Worm (Caenorhabditis elegans) whole organism, early embryonic: ENCODE results near the gene Y94H6A.12.

ENCODE experiments used
- B0310.2 ChIP-seq: sonication (generic microtip); optimal IDR thresholded peaks from 2 replicates; lab custom pipeline; 2016; ENCODE audit warnings: mild to moderate bottlenecking, missing genetic modification characterization, missing compliant biosample characterization
- F13C5.2 ChIP-seq: sonication (generic microtip); optimal IDR thresholded peaks from 2 replicates; lab custom pipeline; 2017; ENCODE audit warnings: mild to moderate bottlenecking, missing genetic modification characterization, inconsistent platforms, missing compliant biosample characterization
- aly-1 ChIP-seq: sonication (generic microtip); optimal IDR thresholded peaks from 2 replicates; lab custom pipeline; 2016; ENCODE audit warnings: missing genetic modification characterization, missing compliant biosample characterization
- ama-1 ChIP-seq: fragments of 150-350 bp; optimal IDR thresholded peaks from 2 replicates; lab custom pipeline; 2014
- ceh-13 ChIP-seq: fragments of 200-800 bp; sonication (Bioruptor generic); optimal IDR thresholded peaks from 2 replicates; lab custom pipeline; 2018; ENCODE audit warnings: mild to moderate bottlenecking, missing genetic modification characterization, missing compliant biosample characterization
- ceh-36 ChIP-seq: sonication (generic microtip); optimal IDR thresholded peaks from 2 replicates; lab custom pipeline; 2016; ENCODE audit warnings: missing genetic modification characterization, inconsistent platforms, missing compliant biosample characterization
- ets-7 ChIP-seq: sonication (generic microtip); optimal IDR thresholded peaks from 2 replicates; lab custom pipeline; 2016; ENCODE audit warnings: missing genotype, missing genetic modification characterization, missing compliant biosample characterization
- flt-1 ChIP-seq: fragments of 200-800 bp; sonication (Bioruptor generic); IDR thresholded peaks from 2 replicates; pipeline ENCODE4 v1.3.6; 2022; ENCODE audit warnings: missing genetic modification characterization, missing compliant biosample characterization
- hmbx-1 ChIP-seq: sonication (generic microtip); optimal IDR thresholded peaks from 2 replicates; lab custom pipeline; 2016; ENCODE audit warnings: mild to moderate bottlenecking, missing genetic modification characterization, missing compliant biosample characterization
- hmg-4 ChIP-seq: fragments of 200-800 bp; sonication (Bioruptor generic); optimal IDR thresholded peaks from 2 replicates; lab custom pipeline; 2018; ENCODE audit warnings: mild to moderate bottlenecking, missing genetic modification characterization, missing compliant biosample characterization
- hnd-1 ChIP-seq: sonication (generic microtip); optimal IDR thresholded peaks from 2 replicates; lab custom pipeline; 2016; ENCODE audit warnings: missing genetic modification characterization, missing compliant biosample characterization
- pes-1 ChIP-seq: fragments of 200-800 bp; sonication (Bioruptor generic); IDR thresholded peaks from 2 replicates; pipeline ENCODE4 v1.3.6; 2022; ENCODE audit warnings: missing genetic modification reagents, missing genetic modification characterization, missing compliant biosample characterization
- scrt-1 ChIP-seq: fragments of 200-800 bp; sonication (Bioruptor generic); IDR thresholded peaks from 2 replicates; pipeline ENCODE4 v1.3.6; 2022; ENCODE audit warnings: missing genetic modification characterization, missing compliant biosample characterization
- sea-1 ChIP-seq: fragments of 200-800 bp; sonication (Bioruptor generic); conservative IDR thresholded peaks from 2 replicates; pipeline ENCODE4 v1.3.6; 2022; ENCODE audit warnings: missing genetic modification characterization, missing compliant biosample characterization
- tbx-11 ChIP-seq: fragments of 200-800 bp; sonication (Bioruptor generic); IDR thresholded peaks from 2 replicates; pipeline ENCODE4 v1.3.6; 2022; ENCODE audit warnings: missing genetic modification characterization, missing compliant biosample characterization
- tbx-37 ChIP-seq: fragments of 200-800 bp; sonication (Bioruptor generic); conservative IDR thresholded peaks from 2 replicates; pipeline ENCODE4 v1.3.6; 2022; ENCODE audit warnings: missing genetic modification reagents, missing genetic modification characterization, missing compliant biosample characterization
- tra-4 ChIP-seq: sonication (generic microtip); optimal IDR thresholded peaks from 2 replicates; lab custom pipeline; 2017; ENCODE audit warnings: missing genetic modification characterization, missing compliant biosample characterization

The Y94H6A.12 gene

ce11 chrIV:2712935-2713334, at the start of gene Y94H6A.12:
Y94H6A.12 (minus strand) TSS chrIV:2713035.
- TF ChIP-seq tbx-11 (GFP tag; lab: Robert Waterston, UW) (no peak), pes-1 (no peak), hmbx-1 (no peak), ets-7 (tag; lab: Kevin White, UChicago) (no peak), hnd-1 (tag; lab: Kevin White, UChicago) (no peak), scrt-1 (GFP tag; lab: Robert Waterston, UW) (no peak), hmg-4 (GFP tag; lab: Kevin White, UChicago) (no peak), sea-1 (GFP tag; lab: Robert Waterston, UW) (no peak), ceh-13 (GFP tag; lab: Kevin White, UChicago) (no peak), tbx-37 (GFP tag; lab: Robert Waterston, UW) (no peak), F13C5.2 (tag; lab: Kevin White, UChicago) (no peak), ceh-36 (tag; lab: Kevin White, UChicago) (no peak)

ce11 chrIV:2762380-2762779, 49.5 kb upstream of the Y94H6A.12 start, which contains the start of gene Y54G2A.77:
Y54G2A.77 (plus strand) TSS chrIV:2762680.
- TF ChIP-seq sea-1 (GFP tag; lab: Robert Waterston, UW) (no peak), ceh-13 (GFP tag; lab: Kevin White, UChicago) (no peak), tra-4 (tag; lab: Kevin White, UChicago) (no peak), ama-1 (no peak), tbx-37 (GFP tag; lab: Robert Waterston, UW) (no peak)

- no peak for TF ChIP-seq flt-1 (GFP tag; lab: Robert Waterston, UW)
- no peak for TF ChIP-seq F13C5.2 (tag; lab: Kevin White, UChicago)
- no peak for TF ChIP-seq B0310.2
- no peak for TF ChIP-seq pes-1
- no peak for TF ChIP-seq ama-1
- TF ChIP-seq ceh-13 (GFP tag; lab: Kevin White, UChicago): no peak
Observed at ce11 chrIV:2761477-2761876, 48.6 kb upstream of the Y94H6A.12 start.

- TF ChIP-seq hmg-4 (GFP tag; lab: Kevin White, UChicago) (no peak), aly-1 (no peak), scrt-1 (GFP tag; lab: Robert Waterston, UW) (no peak), ama-1 (no peak), ets-7 (tag; lab: Kevin White, UChicago) (no peak), flt-1 (GFP tag; lab: Robert Waterston, UW) (no peak), hnd-1 (tag; lab: Kevin White, UChicago) (no peak), B0310.2 (no peak), tbx-11 (GFP tag; lab: Robert Waterston, UW) (no peak)
Observed at ce11 chrIV:2759163-2759562, 46.3 kb upstream of the Y94H6A.12 start, which contains the start of gene Y54G2A.38. Y54G2A.38 (plus strand) TSS chrIV:2759463.

- TF ChIP-seq tbx-11 (GFP tag; lab: Robert Waterston, UW) (no peak), flt-1 (GFP tag; lab: Robert Waterston, UW) (no peak), sea-1 (GFP tag; lab: Robert Waterston, UW) (no peak), scrt-1 (GFP tag; lab: Robert Waterston, UW) (no peak), ets-7 (tag; lab: Kevin White, UChicago) (no peak), ceh-36 (tag; lab: Kevin White, UChicago) (no peak), pes-1 (no peak), hmbx-1 (no peak), hmg-4 (GFP tag; lab: Kevin White, UChicago) (no peak), tbx-37 (GFP tag; lab: Robert Waterston, UW) (no peak), ceh-13 (GFP tag; lab: Kevin White, UChicago) (no peak), tra-4 (tag; lab: Kevin White, UChicago) (no peak), ama-1 (no peak), F13C5.2 (tag; lab: Kevin White, UChicago) (no peak)
Observed at ce11 chrIV:2758079-2758478, 45.2 kb upstream of the Y94H6A.12 start.

ce11 chrIV:2756073-2756472, 43.2 kb upstream of the Y94H6A.12 start:
- 0 out of 2 replicates have a peak, but pooled peaks have one; percentile 47 for TF ChIP-seq pes-1

- peak; percentile 61; the same call in 1 of the 2 replicates for TF ChIP-seq pes-1
Observed at ce11 chrIV:2755472-2755871, 42.6 kb upstream of the Y94H6A.12 start.

ce11 chrIV:2753541-2753940, 40.7 kb upstream of the Y94H6A.12 start:
- TF ChIP-seq tbx-37 (GFP tag; lab: Robert Waterston, UW): no peak
- TF ChIP-seq ets-7 (tag; lab: Kevin White, UChicago): no peak
- no peak for TF ChIP-seq B0310.2

- TF ChIP-seq B0310.2: no peak
- TF ChIP-seq aly-1: no peak
- no peak for TF ChIP-seq ceh-13 (GFP tag; lab: Kevin White, UChicago)
- no peak for TF ChIP-seq ceh-36 (tag; lab: Kevin White, UChicago)
- no peak for TF ChIP-seq hmg-4 (GFP tag; lab: Kevin White, UChicago)
- no peak for TF ChIP-seq hmbx-1
- no peak for TF ChIP-seq flt-1 (GFP tag; lab: Robert Waterston, UW)
- no peak for TF ChIP-seq F13C5.2 (tag; lab: Kevin White, UChicago)
- no peak for TF ChIP-seq tra-4 (tag; lab: Kevin White, UChicago)
- no peak for TF ChIP-seq sea-1 (GFP tag; lab: Robert Waterston, UW)
- TF ChIP-seq tbx-37 (GFP tag; lab: Robert Waterston, UW): no peak
- no peak for TF ChIP-seq hnd-1 (tag; lab: Kevin White, UChicago)
Observed at ce11 chrIV:2751568-2751967, 38.7 kb upstream of the Y94H6A.12 start, which contains the start of gene Y54G2A.41. Y54G2A.41 (plus strand) TSS chrIV:2751868.
